Fruit fly (Drosophila melanogaster) whole organism, embryonic: ENCODE measurements around the gene Osi12.

Experiments used
- Abd-B ChIP-seq: fragments of 200-800 bp; sonication (Bioruptor generic); optimal IDR thresholded peaks from 2 replicates; lab custom pipeline; 2018; ENCODE audit warnings: missing biosample characterization, mild to moderate bottlenecking, missing genetic modification characterization, moderate library complexity
- Adf1 ChIP-seq: fragments of 200-800 bp; sonication (Bioruptor generic); IDR thresholded peaks from 2 replicates; pipeline ENCODE4 v1.3.6; 2022; ENCODE audit warnings: missing biosample characterization, missing genetic modification characterization
- Awh ChIP-seq: fragments of 200-800 bp; sonication (Bioruptor generic); IDR thresholded peaks from 2 replicates; pipeline ENCODE4, ENCODE4 v1.3.6; 2022; ENCODE audit warnings: missing biosample characterization, missing genetic modification characterization
- Blimp-1 ChIP-seq: fragments of 200-800 bp; sonication (Bioruptor generic); optimal IDR thresholded peaks from 3 replicates; lab custom pipeline; 2018; ENCODE audit warnings: missing biosample characterization, missing genetic modification characterization, mild to moderate bottlenecking, moderate library complexity, missing genetic modification reagents
- CG10431 ChIP-seq: fragments of 200-800 bp; sonication (Bioruptor generic); optimal IDR thresholded peaks from 3 replicates; lab custom pipeline; 2018; ENCODE audit warnings: missing biosample characterization, mild to moderate bottlenecking, missing genetic modification characterization
- CG10979 ChIP-seq: fragments of 200-800 bp; sonication (Bioruptor generic); optimal IDR thresholded peaks from 2 replicates; lab custom pipeline; 2018; ENCODE audit warnings: missing biosample characterization, mild to moderate bottlenecking, missing genetic modification characterization, moderate library complexity
- CG11247 ChIP-seq: fragments of 200-800 bp; sonication (Bioruptor generic); IDR thresholded peaks from 2 replicates; pipeline ENCODE4 v1.3.6; 2022; ENCODE audit warnings: missing biosample characterization, missing genetic modification characterization
- CG11723 ChIP-seq: fragments of 200-800 bp; sonication (Bioruptor generic); optimal IDR thresholded peaks from 2 replicates; lab custom pipeline; 2017; ENCODE audit warnings: missing biosample characterization, mild to moderate bottlenecking, missing genetic modification characterization
- CG14860 ChIP-seq: fragments of 200-800 bp; sonication (Bioruptor generic); IDR thresholded peaks from 3 replicates; pipeline ENCODE4 v1.3.6; 2022; ENCODE audit warnings: missing biosample characterization, missing genetic modification characterization; ENCODE audit not compliant: partially characterized antibody
- CG1603 ChIP-seq: fragments of 200-800 bp; sonication (Bioruptor generic); optimal IDR thresholded peaks from 2 replicates; lab custom pipeline; 2019; ENCODE audit warnings: missing biosample characterization, mild to moderate bottlenecking, missing genetic modification characterization, moderate library complexity
- CG1832 ChIP-seq: fragments of 200-800 bp; sonication (Bioruptor generic); optimal IDR thresholded peaks from 2 replicates; lab custom pipeline; 2017; ENCODE audit warnings: missing biosample characterization, mild to moderate bottlenecking, missing genetic modification characterization, inconsistent platforms
- CG2199 ChIP-seq: fragments of 200-800 bp; sonication (Bioruptor generic); IDR thresholded peaks from 3 replicates; pipeline ENCODE4 v1.3.6; 2022; ENCODE audit warnings: missing biosample characterization, missing genetic modification characterization
- CG32767 ChIP-seq: fragments of 200-800 bp; sonication (Bioruptor generic); IDR thresholded peaks from 2 replicates; pipeline ENCODE4 v1.3.6; 2022; ENCODE audit warnings: missing biosample characterization, missing genetic modification characterization
- CG3407 ChIP-seq: fragments of 200-800 bp; sonication (Bioruptor generic); optimal IDR thresholded peaks from 2 replicates; lab custom pipeline; 2018; ENCODE audit warnings: missing biosample characterization, mild to moderate bottlenecking, missing genetic modification characterization
- CG4360 ChIP-seq: fragments of 200-800 bp; sonication (Bioruptor generic); IDR thresholded peaks from 2 replicates; pipeline ENCODE4 v1.3.6; 2022; ENCODE audit warnings: missing biosample characterization, missing genetic modification characterization
- CG4617 ChIP-seq: fragments of 200-800 bp; sonication (Bioruptor generic); optimal IDR thresholded peaks from 3 replicates; lab custom pipeline; 2016; ENCODE audit warnings: missing biosample characterization, missing genetic modification characterization, borderline replicate concordance
- CG5180 ChIP-seq: fragments of 200-800 bp; sonication (Bioruptor generic); optimal IDR thresholded peaks from 3 replicates; lab custom pipeline; 2017; ENCODE audit warnings: missing biosample characterization, missing genetic modification characterization, mild to moderate bottlenecking, moderate library complexity, missing genetic modification reagents
- CG6175 ChIP-seq: fragments of 200-800 bp; sonication (Bioruptor generic); IDR thresholded peaks from 3 replicates; pipeline ENCODE4 v1.3.6; 2022; ENCODE audit warnings: missing biosample characterization, missing genetic modification characterization
- CG7745 ChIP-seq: fragments of 200-800 bp; sonication (Bioruptor generic); optimal IDR thresholded peaks from 2 replicates; lab custom pipeline; 2018; ENCODE audit warnings: missing biosample characterization, mild to moderate bottlenecking, missing genetic modification characterization, moderate library complexity
- CG7963 ChIP-seq: fragments of 200-800 bp; sonication (Bioruptor generic); IDR thresholded peaks from 3 replicates; pipeline ENCODE4 v1.3.6; 2022; ENCODE audit warnings: missing biosample characterization, missing genetic modification characterization; ENCODE audit not compliant: partially characterized antibody
- CG8765 ChIP-seq: fragments of 200-800 bp; sonication (Bioruptor generic); IDR thresholded peaks from 2 replicates; pipeline ENCODE4 v1.3.6; 2022; ENCODE audit warnings: missing biosample characterization, missing genetic modification characterization
- CTCF ChIP-seq: fragments of 200-800 bp; sonication (Bioruptor generic); optimal IDR thresholded peaks from 2 replicates; lab custom pipeline; 2017; ENCODE audit warnings: missing biosample characterization, mild to moderate bottlenecking, missing genetic modification characterization, moderate library complexity
- Deaf1 ChIP-seq: fragments of 200-800 bp; optimal IDR thresholded peaks from 3 replicates; lab custom pipeline; 2019; ENCODE audit warnings: missing biosample characterization, mild to moderate bottlenecking, missing genetic modification characterization, moderate library complexity
- Dll ChIP-seq: fragments of 200-800 bp; sonication (Bioruptor generic); IDR thresholded peaks from 4 replicates; pipeline ENCODE4 v1.3.6; 2022; ENCODE audit warnings: missing biosample characterization, missing genetic modification characterization; ENCODE audit not compliant: partially characterized antibody
- Ets65A ChIP-seq: fragments of 200-800 bp; sonication (Bioruptor generic); peaks from one replicate; lab custom pipeline; 2016; ENCODE audit warnings: missing biosample characterization, missing genetic modification characterization
- Fer1 ChIP-seq: fragments of 200-800 bp; sonication (Bioruptor generic); optimal IDR thresholded peaks from 2 replicates; lab custom pipeline; 2017; ENCODE audit warnings: missing biosample characterization, mild to moderate bottlenecking, missing genetic modification characterization
- H2.0 ChIP-seq: fragments of 200-800 bp; sonication (Bioruptor generic); IDR thresholded peaks from 2 replicates; pipeline ENCODE4 v1.3.6; 2022; ENCODE audit warnings: missing biosample characterization, missing genetic modification characterization
- Hmx ChIP-seq: fragments of 200-800 bp; sonication (Bioruptor generic); optimal IDR thresholded peaks from 2 replicates; lab custom pipeline; 2016; ENCODE audit warnings: missing biosample characterization, missing genetic modification characterization
- Tbp ChIP-seq: fragments of >200 bp; optimal IDR thresholded peaks from 2 replicates; lab custom pipeline; 2018; ENCODE audit warnings: missing biosample characterization, missing genetic modification characterization
- YL-1 ChIP-seq: fragments of 200-800 bp; sonication (Bioruptor generic); optimal IDR thresholded peaks from 3 replicates; lab custom pipeline; 2017; ENCODE audit warnings: missing biosample characterization, mild to moderate bottlenecking, missing genetic modification characterization
- abd-A ChIP-seq: fragments of 200-800 bp; sonication (Bioruptor generic); optimal IDR thresholded peaks from 3 replicates; lab custom pipeline; 2019; ENCODE audit warnings: missing biosample characterization, mild to moderate bottlenecking, missing genetic modification characterization, moderate library complexity
- crol ChIP-seq: fragments of 200-800 bp; sonication (Bioruptor generic); IDR thresholded peaks from 2 replicates; pipeline ENCODE4 v1.3.6; 2022; ENCODE audit warnings: missing biosample characterization, missing genetic modification characterization
- eyg ChIP-seq: fragments of 200-800 bp; sonication (Bioruptor generic); optimal IDR thresholded peaks from 3 replicates; lab custom pipeline; 2016; ENCODE audit warnings: missing biosample characterization, missing genetic modification characterization
- jigr1 ChIP-seq: fragments of 200-800 bp; sonication (Bioruptor generic); IDR thresholded peaks from 3 replicates; pipeline ENCODE4 v1.3.6; 2022; ENCODE audit warnings: missing biosample characterization, missing genetic modification characterization
- odd ChIP-seq: fragments of 200-800 bp; sonication (Bioruptor generic); optimal IDR thresholded peaks from 2 replicates; lab custom pipeline; 2017; ENCODE audit warnings: missing biosample characterization, mild to moderate bottlenecking, missing genetic modification characterization
- pb ChIP-seq: fragments of 200-800 bp; sonication (Bioruptor generic); optimal IDR thresholded peaks from 3 replicates; lab custom pipeline; 2016; ENCODE audit warnings: missing biosample characterization, missing genetic modification characterization
- phol ChIP-seq: fragments of 200-800 bp; sonication (Bioruptor generic); optimal IDR thresholded peaks from 3 replicates; lab custom pipeline; 2018; ENCODE audit warnings: missing biosample characterization, mild to moderate bottlenecking, missing genetic modification characterization, moderate library complexity
- pita ChIP-seq: fragments of 200-800 bp; sonication (Bioruptor generic); optimal IDR thresholded peaks from 2 replicates; lab custom pipeline; 2017; ENCODE audit warnings: missing biosample characterization, mild to moderate bottlenecking, missing genetic modification characterization
- row ChIP-seq: fragments of 200-800 bp; sonication (Bioruptor generic); IDR thresholded peaks from 3 replicates; pipeline ENCODE4 v1.3.6; 2022; ENCODE audit warnings: missing biosample characterization, missing genetic modification characterization
- sc ChIP-seq, 3 experiments: fragments of >200 bp in 2 of 3; fragments of 200-800 bp in 1 of 3; sonication (Bioruptor generic) in 1 of 3; optimal IDR thresholded peaks; 2 replicates in 2 of 3; 3 replicates in 1 of 3; lab custom pipeline; 2017; ENCODE audit warnings: mild to moderate bottlenecking in 1 of 3, missing biosample characterization in 1 of 3, missing genetic modification characterization in 1 of 3, missing genetic modification reagents in 1 of 3
- slp2 ChIP-seq: fragments of 200-800 bp; sonication (Bioruptor generic); optimal IDR thresholded peaks from 2 replicates; lab custom pipeline; 2016; ENCODE audit warnings: missing biosample characterization, missing genetic modification characterization
- tap ChIP-seq: fragments of 200-800 bp; optimal IDR thresholded peaks from 3 replicates; lab custom pipeline; 2019; ENCODE audit warnings: missing biosample characterization, mild to moderate bottlenecking, missing genetic modification characterization, moderate library complexity
- tin ChIP-seq: fragments of 200-800 bp; sonication (Bioruptor generic); optimal IDR thresholded peaks from 3 replicates; lab custom pipeline; 2016; ENCODE audit warnings: missing biosample characterization, missing genetic modification characterization
- vvl ChIP-seq: fragments of 200-800 bp; sonication (Bioruptor generic); IDR thresholded peaks from 2 replicates; pipeline ENCODE4 v1.3.6; 2022; ENCODE audit warnings: missing biosample characterization, missing genetic modification characterization
- wek ChIP-seq: fragments of 200-800 bp; sonication (Bioruptor generic); optimal IDR thresholded peaks from 3 replicates; lab custom pipeline; 2018; ENCODE audit warnings: missing biosample characterization, mild to moderate bottlenecking, missing genetic modification characterization, moderate library complexity
- yki ChIP-seq: fragments of >200 bp; optimal IDR thresholded peaks from 3 replicates; lab custom pipeline; 2018
- zen ChIP-seq: fragments of 200-800 bp; sonication (Bioruptor generic); optimal IDR thresholded peaks from 3 replicates; lab custom pipeline; 2018; ENCODE audit warnings: missing biosample characterization, mild to moderate bottlenecking, missing genetic modification characterization, moderate library complexity
- zf30C ChIP-seq: fragments of 200-800 bp; sonication (Bioruptor generic); optimal IDR thresholded peaks from 3 replicates; lab custom pipeline; 2018; ENCODE audit warnings: missing biosample characterization, mild to moderate bottlenecking, missing genetic modification characterization

Osi12 gene

DNA sequence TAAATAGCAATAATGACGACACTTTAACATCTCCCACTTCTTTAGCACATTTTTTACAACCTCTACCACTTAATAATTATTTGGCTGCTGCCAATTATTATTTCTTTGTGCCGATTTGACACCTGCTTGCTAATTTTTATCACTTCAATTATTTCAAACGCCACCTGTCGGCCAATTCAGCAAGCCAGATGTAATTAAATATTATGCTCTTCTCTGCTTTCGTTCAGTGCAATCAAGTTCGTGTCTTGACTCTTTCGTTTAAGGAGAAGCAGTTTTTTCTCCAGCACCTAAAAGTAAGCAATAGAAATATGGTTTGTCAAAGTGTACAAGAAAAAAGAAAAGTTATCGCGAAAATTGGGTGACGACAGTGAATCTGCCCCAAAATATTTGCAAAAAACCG is 23.9 kb upstream of the Osi12 start:
- TF ChIP-seq Blimp-1 (GFP tag; lab: Kevin White, UChicago) = peak; percentile 11
- no peak for TF ChIP-seq jigr1 (GFP tag; lab: Robert Waterston, UW)
- peak; percentile 7 for TF ChIP-seq CG1603 (tag; lab: Kevin White, UChicago)
- TF ChIP-seq zen (tag; lab: Kevin White, UChicago) = peak; percentile 85
- TF ChIP-seq pita (GFP tag; lab: Kevin White, UChicago) = peak; percentile 22
- TF ChIP-seq zf30C (GFP tag; lab: Kevin White, UChicago) = peak; percentile 71
- peak; percentile 90 for TF ChIP-seq CTCF (GFP tag; lab: Kevin White, UChicago)
- TF ChIP-seq Abd-B (GFP tag; lab: Kevin White, UChicago) = peak; percentile 59
- TF ChIP-seq CG11247 (GFP tag; lab: Robert Waterston, UW) = peak; percentile 46
- TF ChIP-seq CG7745 (tag; lab: Kevin White, UChicago) = peak; percentile 20
- TF ChIP-seq CG10979 (tag; lab: Kevin White, UChicago) = no peak
- TF ChIP-seq H2.0 (GFP tag; lab: Robert Waterston, UW) = no peak

DNA sequence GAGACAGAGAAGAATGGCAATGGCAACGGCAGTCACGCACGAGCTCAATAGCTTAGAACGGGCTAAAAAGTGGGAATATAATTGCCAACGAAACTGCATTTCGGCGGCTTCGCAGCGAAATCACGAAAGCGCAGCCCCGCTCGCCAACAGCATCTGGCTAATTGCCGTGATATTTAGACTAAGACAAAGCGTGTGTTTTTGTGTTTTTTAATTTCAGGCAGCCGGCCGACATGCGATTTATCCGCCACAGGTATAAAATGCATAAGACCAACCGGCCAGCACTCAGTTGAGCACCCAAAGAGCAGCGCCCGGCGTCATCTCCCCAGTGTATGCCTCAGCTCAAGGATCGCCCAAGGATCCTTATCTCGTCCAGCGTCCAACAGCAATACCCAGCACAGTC is 23.5 kb upstream of the Osi12 start, which contains the start of gene Osi8:
TSS of gene Osi8 (plus strand) at position 301 of the 400 bp plus-strand sequence.
- TF ChIP-seq Ets65A (GFP tag; lab: Kevin White, UChicago) (peak; percentile 33), CG2199 (GFP tag; lab: Robert Waterston, UW) (no peak), Dll (GFP tag; lab: Robert Waterston, UW) (no peak), odd (no peak), CG14860 (GFP tag; lab: Robert Waterston, UW) (no peak), yki (lab: Kevin White, UChicago) (no peak), YL-1 (GFP tag; lab: Kevin White, UChicago) (no peak), Fer1 (GFP tag; lab: Kevin White, UChicago) (no peak), slp2 (GFP tag; lab: Kevin White, UChicago) (no peak)

DNA sequence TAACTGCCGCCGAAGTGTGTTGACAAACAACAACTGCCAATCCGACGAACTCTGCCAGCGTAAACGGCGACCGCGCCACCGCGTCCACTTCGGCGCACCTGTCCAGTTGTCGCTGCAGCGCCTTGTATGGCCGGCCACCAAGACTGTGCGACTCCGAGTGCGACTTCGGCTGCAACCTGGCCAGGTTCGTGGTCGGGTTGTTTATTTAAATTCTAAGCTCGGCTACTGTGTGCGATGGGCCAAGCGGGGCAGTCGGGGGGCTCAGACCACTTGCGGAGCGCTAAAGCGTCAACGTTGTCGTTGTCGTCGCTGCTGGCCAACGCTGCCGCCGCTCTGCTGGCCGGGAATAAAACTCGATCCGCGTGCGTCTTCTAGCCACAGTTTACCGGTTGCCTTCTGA is 18.5 kb upstream of the Osi12 start, which contains the start of gene Osi9:
TSS of gene Osi9 (plus strand) at position 375 of the 400 bp plus-strand sequence.
- TF ChIP-seq Deaf1 (peak; percentile 88), CG3407 (GFP tag; lab: Kevin White, UChicago) (no peak), vvl (GFP tag; lab: Robert Waterston, UW) (0 out of 2 replicates have a peak, but pooled peaks have one; percentile 25), Ets65A (GFP tag; lab: Kevin White, UChicago) (peak; percentile 40), Awh (GFP tag; lab: Robert Waterston, UW) (no peak), sc (optimal IDR thresholded peaks at IDR 0.05; lab: Kevin White, UChicago) (no peak), sc (GFP tag; optimal IDR thresholded peaks at IDR 0.05; lab: Kevin White, UChicago) (no peak), CG11723 (GFP tag; lab: Kevin White, UChicago) (no peak), phol (tag; lab: Kevin White, UChicago) (no peak), CG10431 (no peak), CG1832 (no peak), abd-A (tag; lab: Kevin White, UChicago) (no peak), Hmx (GFP tag; lab: Kevin White, UChicago) (no peak), tin (GFP tag; lab: Kevin White, UChicago) (no peak), tap (tag; lab: Kevin White, UChicago) (no peak), CG8765 (GFP tag; lab: Robert Waterston, UW) (no peak), CG7963 (GFP tag; lab: Robert Waterston, UW) (no peak), Adf1 (GFP tag; lab: Robert Waterston, UW) (peak; percentile 38), CG32767 (no peak), Tbp (GFP tag; lab: Kevin White, UChicago) (no peak), eyg (no peak), wek (no peak), crol (GFP tag; lab: Robert Waterston, UW) (0 out of 2 replicates have a peak, but pooled peaks have one; percentile 27), row (GFP tag; lab: Robert Waterston, UW) (no peak), CG5180 (peak; percentile 33), CG4617 (GFP tag; lab: Kevin White, UChicago) (no peak), CG6175 (GFP tag; lab: Robert Waterston, UW) (0 out of 3 replicates have a peak, but pooled peaks have one; percentile 18), CG4360 (no peak), pb (no peak)
